Fruit fly (Drosophila melanogaster) whole organism, embryonic: Measurements from ENCODE around the gene Sodh1.

ENCODE experiments used
- Bgb ChIP-seq: fragments of 200-800 bp; sonication (Bioruptor generic); IDR thresholded peaks from 2 replicates; pipeline ENCODE4 v1.3.6; 2022; ENCODE audit warnings: missing biosample characterization, missing genetic modification characterization; ENCODE audit not compliant: partially characterized antibody
- CG11093 ChIP-seq: fragments of 200-800 bp; sonication (Bioruptor generic); IDR thresholded peaks from 3 replicates; pipeline ENCODE4 v1.3.6; 2022; ENCODE audit warnings: missing biosample characterization, missing genetic modification characterization
- CG11247 ChIP-seq: fragments of 200-800 bp; sonication (Bioruptor generic); IDR thresholded peaks from 2 replicates; pipeline ENCODE4 v1.3.6; 2022; ENCODE audit warnings: missing biosample characterization, missing genetic modification characterization
- CG12071 ChIP-seq: fragments of 200-800 bp; sonication (Bioruptor generic); optimal IDR thresholded peaks from 3 replicates; lab custom pipeline; 2018; ENCODE audit warnings: missing biosample characterization, mild to moderate bottlenecking, missing genetic modification characterization
- CG12155 ChIP-seq: fragments of 200-800 bp; sonication (Bioruptor generic); optimal IDR thresholded peaks from 3 replicates; lab custom pipeline; 2016; ENCODE audit warnings: missing biosample characterization, missing genetic modification characterization
- CG15601 ChIP-seq: fragments of 200-800 bp; sonication (Bioruptor generic); optimal IDR thresholded peaks from 3 replicates; lab custom pipeline; 2019; ENCODE audit warnings: missing biosample characterization, mild to moderate bottlenecking, missing genetic modification characterization, moderate library complexity
- CG16779 ChIP-seq: fragments of 200-800 bp; sonication (Bioruptor generic); IDR thresholded peaks from 2 replicates; pipeline ENCODE4 v1.3.6; 2022; ENCODE audit warnings: missing biosample characterization, missing genetic modification characterization
- CG17186 ChIP-seq: fragments of 200-800 bp; sonication (Bioruptor generic); optimal IDR thresholded peaks from 3 replicates; lab custom pipeline; 2017; ENCODE audit warnings: missing biosample characterization, missing genetic modification reagents, missing genetic modification characterization
- CG17359 ChIP-seq: fragments of 200-800 bp; sonication (Bioruptor generic); optimal IDR thresholded peaks from 3 replicates; lab custom pipeline; 2018; ENCODE audit warnings: missing biosample characterization, mild to moderate bottlenecking, missing genetic modification characterization, moderate library complexity
- CG2116 ChIP-seq: fragments of 200-800 bp; sonication (Bioruptor generic); optimal IDR thresholded peaks from 3 replicates; lab custom pipeline; 2018; ENCODE audit warnings: missing biosample characterization, mild to moderate bottlenecking, missing genetic modification characterization
- CG2875 ChIP-seq: fragments of 200-800 bp; sonication (Bioruptor generic); optimal IDR thresholded peaks from 2 replicates; lab custom pipeline; 2017; ENCODE audit warnings: missing biosample characterization, mild to moderate bottlenecking, missing genetic modification characterization, missing genetic modification reagents
- CG31224 ChIP-seq: fragments of 200-800 bp; sonication (Bioruptor generic); IDR thresholded peaks from 2 replicates; pipeline ENCODE4 v1.3.6; 2022; ENCODE audit warnings: missing biosample characterization, missing genetic modification characterization
- CG4282 ChIP-seq: fragments of 200-800 bp; sonication (Bioruptor generic); optimal IDR thresholded peaks from 2 replicates; lab custom pipeline; 2016; ENCODE audit warnings: missing biosample characterization, missing genetic modification characterization
- CG4730 ChIP-seq: fragments of 200-800 bp; sonication (Bioruptor generic); IDR thresholded peaks from 2 replicates; pipeline ENCODE4 v1.3.6; 2022; ENCODE audit warnings: missing biosample characterization, missing genetic modification characterization
- CG7745 ChIP-seq: fragments of 200-800 bp; sonication (Bioruptor generic); optimal IDR thresholded peaks from 2 replicates; lab custom pipeline; 2018; ENCODE audit warnings: missing biosample characterization, mild to moderate bottlenecking, missing genetic modification characterization, moderate library complexity
- D19B ChIP-seq: fragments of 200-800 bp; sonication (Bioruptor generic); optimal IDR thresholded peaks from 2 replicates; lab custom pipeline; 2017; ENCODE audit warnings: missing biosample characterization, mild to moderate bottlenecking, missing genetic modification characterization
- Dbx ChIP-seq: fragments of 200-800 bp; sonication (Bioruptor generic); IDR thresholded peaks from 3 replicates; pipeline ENCODE4 v1.3.6; 2022; ENCODE audit warnings: missing biosample characterization, missing genetic modification characterization
- Deaf1 ChIP-seq: fragments of 200-800 bp; optimal IDR thresholded peaks from 3 replicates; lab custom pipeline; 2019; ENCODE audit warnings: missing biosample characterization, mild to moderate bottlenecking, missing genetic modification characterization, moderate library complexity
- Dref ChIP-seq: fragments of 200-800 bp; sonication (Bioruptor generic); IDR thresholded peaks from 2 replicates; pipeline ENCODE4 v1.3.6; 2022; ENCODE audit warnings: missing biosample characterization, missing genetic modification characterization
- Fer2 ChIP-seq: fragments of 200-800 bp; sonication (Bioruptor generic); optimal IDR thresholded peaks from 2 replicates; lab custom pipeline; 2018; ENCODE audit warnings: missing biosample characterization, mild to moderate bottlenecking, missing genetic modification characterization, moderate library complexity
- HLH3B ChIP-seq: fragments of 200-800 bp; sonication (Bioruptor generic); IDR thresholded peaks from 2 replicates; pipeline ENCODE4 v1.3.6; 2022; ENCODE audit warnings: missing biosample characterization, missing genetic modification characterization
- HLH4C ChIP-seq: fragments of 200-800 bp; sonication (Bioruptor generic); IDR thresholded peaks from 3 replicates; pipeline ENCODE4 v1.3.6; 2022; ENCODE audit warnings: missing biosample characterization, missing genetic modification characterization; ENCODE audit not compliant: partially characterized antibody
- Lim3 ChIP-seq: fragments of 200-800 bp; sonication (Bioruptor generic); IDR thresholded peaks from 2 replicates; pipeline ENCODE4 v1.3.6; 2022; ENCODE audit warnings: missing biosample characterization, missing genetic modification characterization
- NK7.1 ChIP-seq: fragments of 200-800 bp; sonication (Bioruptor generic); optimal IDR thresholded peaks from 3 replicates; lab custom pipeline; 2016; ENCODE audit warnings: missing biosample characterization, missing genetic modification characterization
- Nf-YB ChIP-seq: fragments of 200-800 bp; sonication (Bioruptor generic); optimal IDR thresholded peaks from 3 replicates; lab custom pipeline; 2019; ENCODE audit warnings: missing biosample characterization, mild to moderate bottlenecking, missing genetic modification characterization, moderate library complexity
- Rfx ChIP-seq: fragments of 200-800 bp; sonication (Bioruptor generic); IDR thresholded peaks from 2 replicates; pipeline ENCODE4 v1.3.6; 2022; ENCODE audit warnings: missing biosample characterization, missing genetic modification characterization
- Sox102F ChIP-seq: fragments of 200-800 bp; sonication (Bioruptor generic); optimal IDR thresholded peaks from 2 replicates; lab custom pipeline; 2018; ENCODE audit warnings: missing biosample characterization, mild to moderate bottlenecking, missing genetic modification characterization, moderate library complexity
- Taf1 ChIP-seq: fragments of 200-800 bp; sonication (Bioruptor generic); IDR thresholded peaks from 2 replicates; pipeline ENCODE4 v1.3.6; 2022; ENCODE audit warnings: missing biosample characterization, missing genetic modification characterization
- ac ChIP-seq: fragments of 200-800 bp; sonication (Bioruptor generic); optimal IDR thresholded peaks from 3 replicates; lab custom pipeline; 2017; ENCODE audit warnings: missing biosample characterization, mild to moderate bottlenecking, missing genetic modification characterization
- ara ChIP-seq: fragments of 200-800 bp; sonication (Bioruptor generic); IDR thresholded peaks from 2 replicates; pipeline ENCODE4 v1.3.6; 2022; ENCODE audit warnings: missing biosample characterization, missing genetic modification characterization
- az2 ChIP-seq: fragments of 200-800 bp; sonication (Bioruptor generic); optimal IDR thresholded peaks from 3 replicates; lab custom pipeline; 2016; ENCODE audit warnings: missing biosample characterization, missing genetic modification characterization
- bigmax ChIP-seq: fragments of 200-800 bp; sonication (Bioruptor generic); optimal IDR thresholded peaks from 2 replicates; lab custom pipeline; 2018; ENCODE audit warnings: missing biosample characterization, mild to moderate bottlenecking, missing genetic modification characterization
- chinmo ChIP-seq: fragments of 200-800 bp; sonication (Bioruptor generic); IDR thresholded peaks from 4 replicates; pipeline ENCODE4 v1.3.6; 2022; ENCODE audit warnings: missing biosample characterization, missing genetic modification characterization; ENCODE audit not compliant: partially characterized antibody
- chn ChIP-seq: fragments of 200-800 bp; sonication (Bioruptor generic); optimal IDR thresholded peaks from 2 replicates; lab custom pipeline; 2016; ENCODE audit warnings: missing biosample characterization, missing genetic modification characterization
- dati ChIP-seq: fragments of 200-800 bp; sonication (Bioruptor generic); IDR thresholded peaks from 2 replicates; pipeline ENCODE4 v1.3.6; 2022; ENCODE audit warnings: missing biosample characterization, missing genetic modification characterization
- disco-r ChIP-seq: fragments of 200-800 bp; sonication (Bioruptor generic); optimal IDR thresholded peaks from 2 replicates; lab custom pipeline; 2016; ENCODE audit warnings: missing biosample characterization, missing genetic modification characterization
- dmrt99B ChIP-seq: fragments of 200-800 bp; sonication (Bioruptor generic); optimal IDR thresholded peaks from 2 replicates; lab custom pipeline; 2018; ENCODE audit warnings: missing biosample characterization, mild to moderate bottlenecking, missing genetic modification characterization, moderate library complexity
- ftz-f1 ChIP-seq: fragments of 200-800 bp; sonication (Bioruptor generic); optimal IDR thresholded peaks from 2 replicates; lab custom pipeline; 2016; ENCODE audit warnings: missing biosample characterization, missing genetic modification characterization
- fu2 ChIP-seq: fragments of 200-800 bp; sonication (Bioruptor generic); optimal IDR thresholded peaks from 2 replicates; lab custom pipeline; 2016; ENCODE audit warnings: missing biosample characterization, missing genetic modification characterization
- gt ChIP-seq: fragments of 200-800 bp; sonication (Bioruptor generic); IDR thresholded peaks from 2 replicates; pipeline ENCODE4 v1.3.6; 2022; ENCODE audit warnings: missing biosample characterization, missing genetic modification characterization
- hth ChIP-seq: fragments of >200 bp; optimal IDR thresholded peaks from 2 replicates; lab custom pipeline; 2017; ENCODE audit warnings: inconsistent platforms
- lbe ChIP-seq: fragments of 200-800 bp; sonication (Bioruptor generic); optimal IDR thresholded peaks from 2 replicates; lab custom pipeline; 2016; ENCODE audit warnings: missing biosample characterization, mild to moderate bottlenecking, missing genetic modification characterization
- lov ChIP-seq, 2 experiments: fragments of 200-800 bp in 1 of 2; fragments of >200 bp in 1 of 2; sonication (Bioruptor generic) in 1 of 2; IDR thresholded peaks in 1 of 2; optimal IDR thresholded peaks in 1 of 2; 2 replicates in 1 of 2; 3 replicates in 1 of 2; pipeline versions ENCODE4 v1.3.6 to Lab custom; 2017 to 2022; ENCODE audit warnings: missing biosample characterization in 1 of 2, missing genetic modification characterization in 1 of 2
- luna ChIP-seq: fragments of 200-800 bp; sonication (Bioruptor generic); optimal IDR thresholded peaks from 2 replicates; lab custom pipeline; 2016; ENCODE audit warnings: missing biosample characterization, missing genetic modification characterization
- oc ChIP-seq: fragments of 200-800 bp; sonication (Bioruptor generic); optimal IDR thresholded peaks from 2 replicates; lab custom pipeline; 2018; ENCODE audit warnings: missing biosample characterization, mild to moderate bottlenecking, missing genetic modification characterization, moderate library complexity
- repo ChIP-seq: fragments of 200-800 bp; sonication (Bioruptor generic); optimal IDR thresholded peaks from 2 replicates; lab custom pipeline; 2016; ENCODE audit warnings: missing biosample characterization, missing genetic modification characterization
- schlank ChIP-seq: fragments of 200-800 bp; sonication (Bioruptor generic); optimal IDR thresholded peaks from 2 replicates; lab custom pipeline; 2018; ENCODE audit warnings: missing biosample characterization, mild to moderate bottlenecking, missing genetic modification characterization
- sd ChIP-seq: fragments of 200-800 bp; sonication (Bioruptor generic); optimal IDR thresholded peaks from 3 replicates; lab custom pipeline; 2018; ENCODE audit warnings: missing biosample characterization, mild to moderate bottlenecking, missing genetic modification characterization, moderate library complexity
- sens ChIP-seq: fragments of 200-800 bp; sonication (Bioruptor generic); peaks from one replicate; lab custom pipeline; 2016; ENCODE audit warnings: missing biosample characterization, missing genetic modification characterization
- sr ChIP-seq: fragments of 200-800 bp; sonication (Bioruptor generic); IDR thresholded peaks from 3 replicates; pipeline ENCODE4 v1.3.6; 2022; ENCODE audit warnings: missing biosample characterization, missing genetic modification characterization
- usp ChIP-seq: fragments of >200 bp; optimal IDR thresholded peaks from 2 replicates; lab custom pipeline; 2017; ENCODE audit warnings: missing biosample characterization, missing genetic modification characterization

Gene Sodh1

dm6 chr3R:7067092-7067491 is 15.0 kb downstream of the Sodh1 start, which contains the start of the genes CG1105 and CG1965 (continued):
- TF ChIP-seq Bgb (GFP tag; lab: Robert Waterston, UW) (peak; percentile 97), sens (GFP tag; lab: Kevin White, UChicago) (peak; percentile 99), CG12155 (GFP tag; lab: Kevin White, UChicago) (peak; percentile 94), CG16779 (GFP tag; lab: Robert Waterston, UW) (peak; percentile 72), oc (tag; lab: Kevin White, UChicago) (no peak), usp (GFP tag; lab: Kevin White, UChicago) (no peak), ac (peak; percentile 65), CG12071 (GFP tag; lab: Kevin White, UChicago) (no peak), gt (GFP tag; lab: Robert Waterston, UW) (peak; percentile 87), Fer2 (tag; lab: Kevin White, UChicago) (peak; percentile 85), chinmo (GFP tag; lab: Robert Waterston, UW) (peak; percentile 91; the same call in 2 of the 4 replicates), CG2116 (GFP tag; lab: Kevin White, UChicago) (peak; percentile 88), fu2 (peak; percentile 94), CG11093 (peak; percentile 90), Taf1 (GFP tag; lab: Robert Waterston, UW) (peak; percentile 83), hth (no peak), Sox102F (GFP tag; lab: Kevin White, UChicago) (peak; percentile 93), CG4282 (GFP tag; lab: Kevin White, UChicago) (peak; percentile 76), CG2875 (GFP tag; lab: Kevin White, UChicago) (peak; percentile 57), dmrt99B (no peak), luna (peak; percentile 81), ftz-f1 (GFP tag; lab: Kevin White, UChicago) (peak; percentile 79), bigmax (no peak), Dbx (GFP tag; lab: Robert Waterston, UW) (peak; percentile 95), CG17359 (tag; lab: Kevin White, UChicago) (peak; percentile 91), sd (peak; percentile 82), NK7.1 (GFP tag; lab: Kevin White, UChicago) (peak; percentile 77), Nf-YB (peak; percentile 68), repo (GFP tag; lab: Kevin White, UChicago) (peak; percentile 80), Lim3 (GFP tag; lab: Robert Waterston, UW) (peak; percentile 40; the same call in 1 of the 2 replicates), CG7745 (tag; lab: Kevin White, UChicago) (peak; percentile 33), D19B (peak; percentile 66), lov (optimal IDR thresholded peaks at IDR 0.05; lab: Kevin White, UChicago) (no peak), lov (GFP tag; IDR thresholded peaks at IDR 0.05; lab: Robert Waterston, UW) (peak; percentile 71; the same call in 1 of the 3 replicates), chn (GFP tag; lab: Kevin White, UChicago) (peak; percentile 97), dati (GFP tag; lab: Robert Waterston, UW) (peak; percentile 69), CG4730 (GFP tag; lab: Robert Waterston, UW) (peak; percentile 90), schlank (peak; percentile 53), CG31224 (GFP tag; lab: Robert Waterston, UW) (peak; percentile 86), HLH3B (GFP tag; lab: Robert Waterston, UW) (peak; percentile 90), az2 (peak; percentile 95), Rfx (peak; percentile 97), Deaf1 (tag; lab: Kevin White, UChicago) (peak; percentile 75), disco-r (GFP tag; lab: Kevin White, UChicago) (peak; percentile 82), CG17186 (GFP tag; lab: Kevin White, UChicago) (peak; percentile 84), HLH4C (GFP tag; lab: Robert Waterston, UW) (peak; percentile 95), sr (GFP tag; lab: Robert Waterston, UW) (no peak; the same call in 2 of the 3 replicates), Dref (peak; percentile 70), ara (peak; percentile 90), lbe (GFP tag; lab: Kevin White, UChicago) (peak; percentile 83), CG11247 (peak; percentile 93), CG15601 (peak; percentile 89)
